Fruit fly (Drosophila melanogaster): Measurements from ENCODE around the gene skd.

The skd gene

dm6 chr3L:21049417-21049914 is 22.2 kb upstream of the skd start (continued):
- TF ChIP-seq CG13894 (tag; optimal IDR thresholded peaks at IDR 0.05) (peak; percentile 16), zen2 (GFP tag; IDR thresholded peaks at IDR 0.05; ENCODE audit: partially characterized antibody) (no peak), Atf-2 (GFP tag; optimal IDR thresholded peaks at IDR 0.05) (no peak), CG13287 (GFP tag; IDR thresholded peaks at IDR 0.05; ENCODE audit: partially characterized antibody) (peak; percentile 58), Rfx (GFP tag; IDR thresholded peaks at IDR 0.05) (peak; percentile 57), CoRest (tag; optimal IDR thresholded peaks at IDR 0.05) (peak; percentile 36), CG15514 (GFP tag; optimal IDR thresholded peaks at IDR 0.05) (peak; percentile 47), Ravus (GFP tag; IDR thresholded peaks at IDR 0.05) (no peak), trh (GFP tag; optimal IDR thresholded peaks at IDR 0.05) (no peak), CG8765 (GFP tag; IDR thresholded peaks at IDR 0.05) (no peak), slou (GFP tag; optimal IDR thresholded peaks at IDR 0.05) (no peak), Nf-YB (GFP tag; optimal IDR thresholded peaks at IDR 0.05) (peak; percentile 48), Dip2 (GFP tag; IDR thresholded peaks at IDR 0.05) (no peak), Hand (GFP tag; optimal IDR thresholded peaks at IDR 0.05) (no peak), CrebB (tag; optimal IDR thresholded peaks at IDR 0.05) (peak; percentile 60), Bgb (GFP tag; IDR thresholded peaks at IDR 0.05; ENCODE audit: partially characterized antibody) (peak; percentile 39; the same call in 1 of the 2 replicates), gro (GFP tag; optimal IDR thresholded peaks at IDR 0.05) (peak; percentile 61), Elba2 (GFP tag; optimal IDR thresholded peaks at IDR 0.05) (peak; percentile 35), repo (GFP tag; optimal IDR thresholded peaks at IDR 0.05) (peak; percentile 5), CG1603 (tag; optimal IDR thresholded peaks at IDR 0.05) (peak; percentile 54), NC2β (GFP tag; optimal IDR thresholded peaks at IDR 0.05) (peak; percentile 18), Ssrp (tag; optimal IDR thresholded peaks at IDR 0.05) (no peak), CG4282 (GFP tag; optimal IDR thresholded peaks at IDR 0.05) (peak; percentile 56), CG2120 (GFP tag; optimal IDR thresholded peaks at IDR 0.05) (peak; percentile 13), crol (GFP tag; IDR thresholded peaks at IDR 0.05) (peak; percentile 100), salm (tag; optimal IDR thresholded peaks at IDR 0.05) (peak; percentile 46), CG34376 (GFP tag; optimal IDR thresholded peaks at IDR 0.05) (peak; percentile 38), CG3163 (GFP tag; optimal IDR thresholded peaks at IDR 0.05) (peak; percentile 60), caup (GFP tag; optimal IDR thresholded peaks at IDR 0.05; ENCODE audit: severe bottlenecking) (peak; percentile 47), CG3995 (GFP tag; optimal IDR thresholded peaks at IDR 0.05) (no peak), ranshi (GFP tag; IDR thresholded peaks at IDR 0.05) (peak; percentile 42; the same call in 1 of the 2 replicates), CG1602 (GFP tag; optimal IDR thresholded peaks at IDR 0.05) (no peak), Drgx (GFP tag; IDR thresholded peaks at IDR 0.05) (peak; percentile 37), sna (GFP tag; IDR thresholded peaks at IDR 0.05; ENCODE audit: partially characterized antibody) (0 out of 2 replicates have a peak, but pooled peaks have one; percentile 33), CG14860 (GFP tag; IDR thresholded peaks at IDR 0.05; ENCODE audit: partially characterized antibody) (no peak), HLHmδ (GFP tag; optimal IDR thresholded peaks at IDR 0.05) (no peak), CG2199 (GFP tag; IDR thresholded peaks at IDR 0.05) (peak; percentile 70; the same call in 2 of the 3 replicates), CG1792 (GFP tag; optimal IDR thresholded peaks at IDR 0.05) (peak; percentile 6), HLH54F (GFP tag; optimal IDR thresholded peaks at IDR 0.05) (peak; percentile 26), dysf (GFP tag; IDR thresholded peaks at IDR 0.05) (0 out of 3 replicates have a peak, but pooled peaks have one; percentile 19), CG7271 (tag; optimal IDR thresholded peaks at IDR 0.05) (no peak), CG6813 (GFP tag; optimal IDR thresholded peaks at IDR 0.05) (peak; percentile 6), jing (GFP tag; optimal IDR thresholded peaks at IDR 0.05) (no peak), wor (GFP tag; IDR thresholded peaks at IDR 0.05) (no peak), CG12744 (GFP tag; optimal IDR thresholded peaks at IDR 0.05) (peak; percentile 33), CG18619 (GFP tag; optimal IDR thresholded peaks at IDR 0.05) (no peak), CG4424 (GFP tag; optimal IDR thresholded peaks at IDR 0.05) (peak; percentile 48), Nf-YC (tag; optimal IDR thresholded peaks at IDR 0.05) (peak; percentile 42), CG13123 (GFP tag; optimal IDR thresholded peaks at IDR 0.05) (peak; percentile 5), MESR4 (GFP tag; optimal IDR thresholded peaks at IDR 0.05) (peak; percentile 7)
